Fruit fly (Drosophila melanogaster): ENCODE results near the gene salt.

dm6 chr3R:31771790-31772576 is 17.5 kb upstream of the salt start, which contains the start of the genes betaGlu and sip3:
- no peak for TF ChIP-seq CG34376 (GFP tag; optimal IDR thresholded peaks at IDR 0.05)
- TF ChIP-seq CG12219 (GFP tag; optimal IDR thresholded peaks at IDR 0.05), result no peak
- no peak for TF ChIP-seq Oli (tag; optimal IDR thresholded peaks at IDR 0.05)
- no peak for TF ChIP-seq C15 (GFP tag; IDR thresholded peaks at IDR 0.05)

Measured in whole organism, embryonic.